Worm (Caenorhabditis elegans) whole organism, mixed stage, embryonic: Measurements from ENCODE around the gene F22F4.4.
A peak's percentile ranks its signal among the peaks of the same experiment; 100 is the strongest.

Source experiments
- M03D4.4 ChIP-seq: sonication (generic microtip); optimal IDR thresholded peaks from 2 replicates; lab custom pipeline; 2017; ENCODE audit warnings: mild to moderate bottlenecking, missing genetic modification characterization, missing compliant biosample characterization
- bed-3 ChIP-seq: fragments of 200-800 bp; sonication (Bioruptor generic); optimal IDR thresholded peaks from 3 replicates; lab custom pipeline; 2018; ENCODE audit warnings: mild to moderate bottlenecking, missing genetic modification characterization, moderate library complexity, missing compliant biosample characterization
- ceh-39 ChIP-seq: fragments of 150-350 bp; optimal IDR thresholded peaks from 2 replicates; lab custom pipeline; 2014; ENCODE audit warnings: missing biosample characterization, missing genetic modification characterization
- ceh-43 ChIP-seq: fragments of 200-800 bp; sonication (Bioruptor generic); optimal IDR thresholded peaks from 2 replicates; lab custom pipeline; 2018; ENCODE audit warnings: mild to moderate bottlenecking, missing genetic modification characterization, moderate library complexity, missing compliant biosample characterization
- ceh-83 ChIP-seq: fragments of 200-800 bp; sonication (Bioruptor generic); optimal IDR thresholded peaks from 2 replicates; lab custom pipeline; 2018; ENCODE audit warnings: mild to moderate bottlenecking, missing genetic modification characterization, missing compliant biosample characterization
- ces-1 ChIP-seq: fragments of 150-350 bp; optimal IDR thresholded peaks from 2 replicates; lab custom pipeline; 2014; ENCODE audit warnings: missing biosample characterization, missing genetic modification reagents, missing genetic modification characterization
- cnd-1 ChIP-seq: fragments of 200-800 bp; sonication (Bioruptor generic); optimal IDR thresholded peaks from 2 replicates; lab custom pipeline; 2018; ENCODE audit warnings: mild to moderate bottlenecking, missing genetic modification characterization, missing compliant biosample characterization
- drap-1 ChIP-seq: fragments of 200-800 bp; sonication (Bioruptor generic); optimal IDR thresholded peaks from 3 replicates; lab custom pipeline; 2018; ENCODE audit warnings: mild to moderate bottlenecking, missing genetic modification characterization, missing compliant biosample characterization
- elt-3 ChIP-seq: fragments of 150-350 bp; optimal IDR thresholded peaks from 2 replicates; lab custom pipeline; 2014; ENCODE audit warnings: missing biosample characterization, missing genetic modification characterization
- flh-1 ChIP-seq: fragments of 200-800 bp; sonication (Bioruptor generic); optimal IDR thresholded peaks from 2 replicates; lab custom pipeline; 2018; ENCODE audit warnings: mild to moderate bottlenecking, missing genetic modification characterization, moderate library complexity, missing compliant biosample characterization
- hlh-1 ChIP-seq: fragments of 150-350 bp; optimal IDR thresholded peaks from 2 replicates; lab custom pipeline; 2014; ENCODE audit warnings: missing biosample characterization, missing genetic modification reagents, missing genetic modification characterization
- lsy-2 ChIP-seq: fragments of 150-350 bp; optimal IDR thresholded peaks from 2 replicates; lab custom pipeline; 2014; ENCODE audit warnings: missing biosample characterization, missing genetic modification characterization
- mab-5 ChIP-seq: fragments of 150-350 bp; optimal IDR thresholded peaks from 2 replicates; lab custom pipeline; 2014; ENCODE audit warnings: missing biosample characterization, missing genetic modification characterization
- mep-1 ChIP-seq: fragments of 150-350 bp; optimal IDR thresholded peaks from 2 replicates; lab custom pipeline; 2017; ENCODE audit warnings: missing biosample characterization, missing genetic modification reagents, missing genetic modification characterization, inconsistent platforms
- mls-2 ChIP-seq: sonication (generic microtip); optimal IDR thresholded peaks from 2 replicates; lab custom pipeline; 2016; ENCODE audit warnings: mild to moderate bottlenecking, missing genetic modification characterization, moderate library complexity, missing compliant biosample characterization
- nhr-12 ChIP-seq: fragments of 150-350 bp; optimal IDR thresholded peaks from 2 replicates; lab custom pipeline; 2014; ENCODE audit warnings: missing biosample characterization, missing genetic modification characterization
- nhr-2 ChIP-seq: fragments of 150-350 bp; optimal IDR thresholded peaks from 2 replicates; lab custom pipeline; 2014; ENCODE audit warnings: missing biosample characterization, missing genetic modification characterization
- nhr-237 ChIP-seq: fragments of 150-350 bp; optimal IDR thresholded peaks from 2 replicates; lab custom pipeline; 2014; ENCODE audit warnings: missing biosample characterization, missing genetic modification characterization
- nhr-76 ChIP-seq: sonication (generic microtip); optimal IDR thresholded peaks from 2 replicates; lab custom pipeline; 2017; ENCODE audit warnings: missing biosample characterization, missing genetic modification characterization
- pha-4 ChIP-seq: fragments of 150-350 bp; optimal IDR thresholded peaks from 2 replicates; lab custom pipeline; 2018; ENCODE audit warnings: missing biosample characterization, missing genetic modification reagents, missing genetic modification characterization
- sem-2 ChIP-seq: fragments of 200-800 bp; sonication (Bioruptor generic); optimal IDR thresholded peaks from 2 replicates; lab custom pipeline; 2018; ENCODE audit warnings: mild to moderate bottlenecking, missing genetic modification characterization, missing compliant biosample characterization
- snpc-4 ChIP-seq: fragments of 150-350 bp; optimal IDR thresholded peaks from 2 replicates; lab custom pipeline; 2014; ENCODE audit warnings: missing biosample characterization, missing genetic modification characterization
- sptf-1 ChIP-seq: sonication (generic microtip); optimal IDR thresholded peaks from 2 replicates; lab custom pipeline; 2017; ENCODE audit warnings: mild to moderate bottlenecking, missing genetic modification characterization, moderate library complexity, missing compliant biosample characterization
- tbx-8 ChIP-seq: fragments of 200-800 bp; sonication (Bioruptor generic); optimal IDR thresholded peaks from 2 replicates; lab custom pipeline; 2018; ENCODE audit warnings: mild to moderate bottlenecking, missing genetic modification characterization, moderate library complexity, missing compliant biosample characterization
- unc-120 ChIP-seq: sonication (generic microtip); optimal IDR thresholded peaks from 2 replicates; lab custom pipeline; 2017; ENCODE audit warnings: missing genetic modification characterization, missing compliant biosample characterization; ENCODE audit not compliant: poor library complexity, severe bottlenecking
- unc-39 ChIP-seq: fragments of 150-350 bp; optimal IDR thresholded peaks from 2 replicates; lab custom pipeline; 2014; ENCODE audit warnings: missing biosample characterization, missing genetic modification characterization
- unc-62 ChIP-seq: fragments of 150-350 bp; optimal IDR thresholded peaks from 2 replicates; lab custom pipeline; 2014; ENCODE audit warnings: missing biosample characterization, missing genetic modification reagents, missing genetic modification characterization
- zip-8 ChIP-seq: fragments of 150-350 bp; optimal IDR thresholded peaks from 2 replicates; lab custom pipeline; 2014; ENCODE audit warnings: missing biosample characterization, missing genetic modification characterization
- ztf-11 ChIP-seq: fragments of 150-350 bp; optimal IDR thresholded peaks from 2 replicates; lab custom pipeline; 2014; ENCODE audit warnings: missing biosample characterization, missing genetic modification characterization

Gene F22F4.4

DNA sequence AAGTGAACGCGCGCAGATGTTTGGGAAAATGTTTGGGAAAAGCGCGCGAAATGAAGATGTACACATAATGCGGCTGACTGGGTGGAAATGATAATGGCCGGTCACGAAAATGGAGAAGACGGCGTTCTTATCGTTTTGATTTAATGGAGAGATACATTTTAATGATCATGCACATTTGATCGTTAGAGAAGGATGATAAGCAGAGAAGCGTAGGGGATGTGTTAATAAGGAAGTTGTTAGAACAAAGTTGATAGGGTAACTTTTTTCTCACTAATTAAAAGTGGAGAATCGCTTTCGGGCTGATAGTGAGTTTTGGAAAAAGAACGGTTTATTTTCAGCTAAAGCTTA, 39.7 kb upstream of the F22F4.4 start:
- TF ChIP-seq ces-1 (GFP tag; lab: Kevin White, UChicago) = no peak
- TF ChIP-seq hlh-1 (tag; lab: Kevin White, UChicago) = peak; percentile 7
- TF ChIP-seq, all 35 proteins: peak for 1

DNA sequence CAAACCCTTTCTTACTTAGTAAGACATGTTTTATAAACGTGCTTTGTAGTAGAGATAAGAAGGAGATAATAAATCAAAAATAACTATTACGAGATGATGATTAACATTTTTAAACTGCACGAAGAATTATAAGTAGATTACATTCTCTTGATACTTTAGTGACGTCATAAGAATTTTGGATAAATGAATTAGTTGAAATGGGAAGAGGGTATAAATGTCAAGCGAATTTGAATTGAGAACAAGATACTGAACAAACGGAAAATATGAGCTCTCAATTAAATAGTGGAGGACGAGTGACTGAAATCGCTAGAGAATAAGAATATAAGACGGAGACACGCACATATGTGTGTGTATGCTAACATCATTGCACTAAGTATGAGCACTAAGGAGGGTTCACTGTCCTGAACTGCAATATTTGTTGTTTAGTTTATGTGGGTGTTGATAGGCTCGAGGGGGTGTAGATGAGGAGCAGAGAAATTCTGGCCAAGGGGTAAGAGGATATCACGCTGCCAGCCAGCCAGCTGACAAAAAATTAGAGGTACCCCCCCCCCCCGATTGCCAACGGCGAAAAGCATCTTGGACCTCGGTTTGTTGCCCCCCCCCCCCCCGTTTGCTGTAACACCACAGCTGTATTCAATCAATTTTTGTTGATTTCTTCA, 39.2 kb upstream of the F22F4.4 start:
- no peak for TF ChIP-seq cnd-1 (tag; lab: Kevin White, UChicago)
- TF ChIP-seq mab-5 (tag; lab: Kevin White, UChicago) = no peak
- TF ChIP-seq mls-2 = peak; percentile 5
- TF ChIP-seq ces-1 (GFP tag; lab: Kevin White, UChicago) = peak; percentile 36
- TF ChIP-seq ztf-11 (tag; lab: Kevin White, UChicago) = no peak
- TF ChIP-seq nhr-2 (tag; lab: Kevin White, UChicago) = no peak
- peak; percentile 45 for TF ChIP-seq unc-120 (tag; lab: Kevin White, UChicago)
- peak; percentile 65 for TF ChIP-seq M03D4.4 (tag; lab: Kevin White, UChicago)
- peak; percentile 56 for TF ChIP-seq zip-8 (tag; lab: Kevin White, UChicago)
- TF ChIP-seq unc-62 (GFP tag; lab: Kevin White, UChicago) = no peak
- TF ChIP-seq mep-1 (tag; lab: Kevin White, UChicago) = no peak
- no peak for TF ChIP-seq bed-3
- TF ChIP-seq sptf-1 (tag; lab: Kevin White, UChicago) = peak; percentile 60

DNA sequence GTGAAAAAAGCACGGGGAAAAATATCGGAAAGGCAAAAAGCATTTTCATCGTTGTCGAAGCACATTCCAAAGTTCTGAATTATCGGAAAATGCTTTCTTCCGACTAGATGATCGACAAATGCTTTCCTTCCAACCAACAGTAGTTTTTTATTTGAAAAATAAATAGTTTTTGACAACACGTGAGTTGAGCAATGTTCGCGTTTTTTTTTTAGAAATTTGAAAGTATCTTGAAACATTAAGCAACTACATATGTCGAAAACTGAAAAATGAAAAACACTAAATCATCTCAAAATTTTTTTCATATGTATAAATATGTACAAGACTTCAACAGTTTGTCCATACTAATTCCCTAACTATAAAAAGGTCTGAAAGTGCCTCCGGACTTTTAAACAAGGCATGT, 38.2 kb upstream of the F22F4.4 start, which contains the start of gene hsp-25:
Gene hsp-25 (minus strand): TSS at position 101 of the 400 bp plus-strand sequence.
- no peak for TF ChIP-seq cnd-1 (tag; lab: Kevin White, UChicago)
- no peak for TF ChIP-seq ceh-43 (GFP tag; lab: Kevin White, UChicago)
- no peak for TF ChIP-seq ces-1 (GFP tag; lab: Kevin White, UChicago)
- no peak for TF ChIP-seq snpc-4 (tag; lab: Kevin White, UChicago)
- no peak for TF ChIP-seq bed-3
- no peak for TF ChIP-seq unc-62 (GFP tag; lab: Kevin White, UChicago)
- TF ChIP-seq nhr-237 = no peak
- no peak for TF ChIP-seq nhr-12 (tag; lab: Kevin White, UChicago)
- no peak for TF ChIP-seq mep-1 (tag; lab: Kevin White, UChicago)
- no peak for TF ChIP-seq lsy-2 (tag; lab: Kevin White, UChicago)
- no peak for TF ChIP-seq nhr-2 (tag; lab: Kevin White, UChicago)
- no peak for TF ChIP-seq elt-3 (tag; lab: Kevin White, UChicago)
- no peak for TF ChIP-seq tbx-8 (GFP tag; lab: Kevin White, UChicago)
- no peak for TF ChIP-seq unc-39 (tag; lab: Kevin White, UChicago)
- TF ChIP-seq sptf-1 (tag; lab: Kevin White, UChicago) = no peak
- TF ChIP-seq ceh-39 (tag; lab: Kevin White, UChicago) = no peak
- TF ChIP-seq flh-1 (GFP tag; lab: Kevin White, UChicago) = no peak
- TF ChIP-seq pha-4 (tag; lab: Kevin White, UChicago) = no peak
- no peak for TF ChIP-seq mab-5 (tag; lab: Kevin White, UChicago)

DNA sequence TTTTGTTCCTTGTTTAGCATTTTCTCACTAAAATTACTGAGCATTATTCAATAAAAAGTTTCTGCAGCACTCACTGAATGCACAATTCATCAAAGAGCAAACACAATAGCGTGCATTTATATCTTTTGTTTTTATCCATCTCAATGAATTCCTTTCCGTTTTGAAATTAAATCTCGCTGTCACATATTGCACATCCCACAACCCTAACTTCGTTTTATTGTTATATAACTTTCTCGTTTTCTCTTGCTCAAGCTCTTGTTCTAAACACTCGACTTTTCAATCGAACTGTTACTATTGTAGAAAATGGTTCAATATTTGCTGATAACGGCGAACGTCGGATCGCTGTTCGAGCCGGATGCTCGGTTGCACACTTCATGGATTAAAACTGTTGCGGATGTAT, 29.8 kb upstream of the F22F4.4 start, which contains the start of gene ipp-5:
Gene ipp-5 (plus strand): TSS at position 301 of the 400 bp plus-strand sequence.
- TF ChIP-seq tbx-8 (GFP tag; lab: Kevin White, UChicago) = no peak

DNA sequence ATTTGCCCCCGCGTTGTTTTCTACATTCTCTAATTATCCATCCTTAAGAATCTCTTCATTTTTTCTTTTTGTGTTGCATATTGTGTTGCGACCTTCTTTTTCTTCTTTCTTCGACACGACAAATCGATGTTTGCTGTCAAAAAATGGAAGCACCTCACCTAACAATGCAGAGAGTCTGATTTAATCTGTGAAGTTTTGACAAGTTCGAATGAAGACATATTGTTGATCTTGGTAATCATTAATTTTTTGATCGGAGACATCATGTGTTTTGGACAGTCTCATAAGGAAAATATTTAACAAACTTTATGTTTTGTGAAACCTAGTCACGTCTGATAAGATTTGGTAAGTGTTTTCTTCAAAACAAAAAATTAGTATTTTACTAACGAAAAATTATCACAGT, 27.7 kb upstream of the F22F4.4 start:
- TF ChIP-seq bed-3 (no peak), nhr-2 (tag; lab: Kevin White, UChicago) (no peak), unc-39 (tag; lab: Kevin White, UChicago) (no peak), unc-120 (tag; lab: Kevin White, UChicago) (no peak), flh-1 (GFP tag; lab: Kevin White, UChicago) (no peak), elt-3 (tag; lab: Kevin White, UChicago) (no peak), mab-5 (tag; lab: Kevin White, UChicago) (no peak)

DNA sequence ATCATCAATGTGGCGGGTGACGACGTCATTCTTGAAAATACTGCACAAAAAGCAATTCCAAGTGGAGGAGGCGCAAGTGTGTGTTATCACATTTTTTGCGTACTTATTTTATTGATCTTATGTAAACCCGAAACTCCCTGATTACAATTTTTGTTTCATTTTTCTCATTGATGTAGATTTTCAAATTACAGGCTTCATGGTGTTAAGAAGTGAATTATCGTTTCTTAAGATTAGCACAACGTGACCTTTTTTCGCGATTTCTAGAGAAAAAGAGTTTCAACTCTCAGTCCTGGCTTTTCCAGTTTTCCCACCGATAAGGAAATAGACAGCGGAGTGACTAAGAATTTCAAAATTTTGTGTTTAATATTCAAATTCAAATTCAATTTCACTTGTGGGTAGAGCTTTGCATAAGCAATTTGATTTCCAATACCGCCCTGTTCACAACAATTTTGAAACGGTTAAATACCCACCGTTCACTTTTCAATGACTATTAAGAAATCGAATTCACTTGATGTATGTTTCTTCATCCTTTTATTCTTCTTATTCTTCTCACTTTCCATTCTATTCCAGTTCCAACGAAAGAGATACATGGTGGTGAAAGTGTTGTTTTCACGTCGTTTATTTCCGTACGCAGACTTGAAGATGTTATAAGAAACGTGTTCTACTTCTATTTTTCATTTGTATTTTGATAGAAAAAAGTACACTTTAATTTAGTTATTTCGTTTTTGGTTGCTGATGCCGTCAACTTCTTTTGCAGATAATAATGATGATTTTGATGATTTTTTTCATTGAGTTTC, 25.6 kb upstream of the F22F4.4 start:
- no peak for TF ChIP-seq drap-1 (GFP tag; lab: Kevin White, UChicago)
- TF ChIP-seq mep-1 (tag; lab: Kevin White, UChicago) = no peak
- no peak for TF ChIP-seq unc-120 (tag; lab: Kevin White, UChicago)
- no peak for TF ChIP-seq sem-2
- no peak for TF ChIP-seq nhr-12 (tag; lab: Kevin White, UChicago)
- TF ChIP-seq hlh-1 (tag; lab: Kevin White, UChicago) = no peak
- TF ChIP-seq ceh-83 (GFP tag; lab: Kevin White, UChicago) = no peak
- TF ChIP-seq ztf-11 (tag; lab: Kevin White, UChicago) = no peak
- no peak for TF ChIP-seq ceh-43 (GFP tag; lab: Kevin White, UChicago)
- no peak for TF ChIP-seq mls-2
- TF ChIP-seq nhr-2 (tag; lab: Kevin White, UChicago) = no peak
- TF ChIP-seq tbx-8 (GFP tag; lab: Kevin White, UChicago) = no peak
- no peak for TF ChIP-seq nhr-76 (tag; lab: Kevin White, UChicago)
